Worm (Caenorhabditis elegans) whole organism, L2 larva: Measurements from ENCODE around the gene ppm-1.H.

Experiments used
- R02D3.7 ChIP-seq: fragments of 150-350 bp; optimal IDR thresholded peaks from 2 replicates; lab custom pipeline; 2014; ENCODE audit warnings: missing biosample characterization, missing genetic modification characterization
- ama-1 ChIP-seq: fragments of 150-350 bp; optimal IDR thresholded peaks from 2 replicates; lab custom pipeline; 2018; ENCODE audit warnings: inconsistent platforms
- dmd-4 ChIP-seq: sonication (generic microtip); optimal IDR thresholded peaks from 2 replicates; lab custom pipeline; 2017; ENCODE audit warnings: missing biosample characterization, missing genetic modification characterization
- egl-27 ChIP-seq: sonication (generic microtip); optimal IDR thresholded peaks from 3 replicates; lab custom pipeline; 2017; ENCODE audit warnings: missing biosample characterization, missing genetic modification reagents, missing genetic modification characterization
- lin-39 ChIP-seq: fragments of 150-350 bp; optimal IDR thresholded peaks from 2 replicates; lab custom pipeline; 2014; ENCODE audit warnings: missing biosample characterization, missing genetic modification reagents, missing genetic modification characterization
- nhr-11 ChIP-seq: fragments of 150-350 bp; optimal IDR thresholded peaks from 2 replicates; lab custom pipeline; 2014; ENCODE audit warnings: missing biosample characterization, missing genetic modification characterization
- nhr-12 ChIP-seq: fragments of 150-350 bp; optimal IDR thresholded peaks from 2 replicates; lab custom pipeline; 2014; ENCODE audit warnings: missing biosample characterization, missing genetic modification characterization
- nhr-23 ChIP-seq: fragments of 150-350 bp; optimal IDR thresholded peaks from 2 replicates; lab custom pipeline; 2014; ENCODE audit warnings: missing biosample characterization, missing genetic modification reagents, missing genetic modification characterization
- nhr-237 ChIP-seq: fragments of 150-350 bp; optimal IDR thresholded peaks from 2 replicates; lab custom pipeline; 2014; ENCODE audit warnings: missing biosample characterization, missing genetic modification characterization
- nhr-77 ChIP-seq: fragments of 150-350 bp; optimal IDR thresholded peaks from 2 replicates; lab custom pipeline; 2014; ENCODE audit warnings: missing biosample characterization, missing genetic modification characterization
- snpc-4 ChIP-seq: fragments of 150-350 bp; optimal IDR thresholded peaks from 2 replicates; lab custom pipeline; 2014; ENCODE audit warnings: missing biosample characterization, missing genetic modification characterization
- unc-55 ChIP-seq: fragments of 150-350 bp; sonication (generic microtip); optimal IDR thresholded peaks from 3 replicates; lab custom pipeline; 2014; ENCODE audit warnings: missing biosample characterization, missing genetic modification reagents, missing genetic modification characterization
- ztf-11 ChIP-seq: sonication (generic microtip); optimal IDR thresholded peaks from 2 replicates; lab custom pipeline; 2017; ENCODE audit warnings: missing biosample characterization, missing genetic modification characterization

ce11 chrIV:12289149-12289548 is 21.0 kb upstream of the ppm-1.H start, which contains the start of gene C42C1.9:
- TF ChIP-seq nhr-12 (no peak), nhr-77 (no peak), snpc-4 (tag; lab: Kevin White, UChicago) (no peak), ama-1 (lab: Kevin White, UChicago) (no peak), ztf-11 (tag; lab: Kevin White, UChicago) (no peak), R02D3.7 (no peak), dmd-4 (tag; lab: Kevin White, UChicago) (no peak), unc-55 (GFP tag; lab: Kevin White, UChicago) (no peak), lin-39 (tag; lab: Kevin White, UChicago) (no peak), nhr-11 (no peak), nhr-237 (tag; lab: Kevin White, UChicago) (no peak), nhr-23 (tag; lab: Kevin White, UChicago) (no peak), egl-27 (no peak)
